Fruit fly (Drosophila melanogaster) whole organism, embryonic: ENCODE measurements around the gene mask.
A peak's percentile ranks its signal among the peaks of the same experiment; 100 is the strongest.

Experiments
- Abd-B ChIP-seq: fragments of 200-800 bp; sonication (Bioruptor generic); optimal IDR thresholded peaks from 2 replicates; lab custom pipeline; 2018; ENCODE audit warnings: missing biosample characterization, mild to moderate bottlenecking, missing genetic modification characterization, moderate library complexity
- CG12769 ChIP-seq: fragments of 200-800 bp; sonication (Bioruptor generic); optimal IDR thresholded peaks from 2 replicates; lab custom pipeline; 2019; ENCODE audit warnings: missing biosample characterization, mild to moderate bottlenecking, missing genetic modification characterization, moderate library complexity
- CG14860 ChIP-seq: fragments of 200-800 bp; sonication (Bioruptor generic); IDR thresholded peaks from 3 replicates; pipeline ENCODE4 v1.3.6; 2022; ENCODE audit warnings: missing biosample characterization, missing genetic modification characterization; ENCODE audit not compliant: partially characterized antibody
- CG18476 ChIP-seq: fragments of 200-800 bp; sonication (Bioruptor generic); optimal IDR thresholded peaks from 2 replicates; lab custom pipeline; 2016; ENCODE audit warnings: missing biosample characterization, mild to moderate bottlenecking, missing genetic modification characterization
- CG3726 ChIP-seq: fragments of 200-800 bp; sonication (Bioruptor generic); IDR thresholded peaks from 3 replicates; pipeline ENCODE4, ENCODE4 v1.3.6; 2022; ENCODE audit warnings: missing biosample characterization, missing genetic modification characterization
- D19B ChIP-seq: fragments of 200-800 bp; sonication (Bioruptor generic); optimal IDR thresholded peaks from 2 replicates; lab custom pipeline; 2017; ENCODE audit warnings: missing biosample characterization, mild to moderate bottlenecking, missing genetic modification characterization
- Elba2 ChIP-seq: fragments of 200-800 bp; sonication (Bioruptor generic); optimal IDR thresholded peaks from 3 replicates; lab custom pipeline; 2016; ENCODE audit warnings: missing biosample characterization, missing genetic modification characterization
- ac ChIP-seq: fragments of 200-800 bp; sonication (Bioruptor generic); optimal IDR thresholded peaks from 3 replicates; lab custom pipeline; 2017; ENCODE audit warnings: missing biosample characterization, mild to moderate bottlenecking, missing genetic modification characterization
- kah ChIP-seq: fragments of 200-800 bp; sonication (Bioruptor generic); optimal IDR thresholded peaks from 2 replicates; lab custom pipeline; 2018; ENCODE audit warnings: missing biosample characterization, mild to moderate bottlenecking, missing genetic modification characterization

DNA sequence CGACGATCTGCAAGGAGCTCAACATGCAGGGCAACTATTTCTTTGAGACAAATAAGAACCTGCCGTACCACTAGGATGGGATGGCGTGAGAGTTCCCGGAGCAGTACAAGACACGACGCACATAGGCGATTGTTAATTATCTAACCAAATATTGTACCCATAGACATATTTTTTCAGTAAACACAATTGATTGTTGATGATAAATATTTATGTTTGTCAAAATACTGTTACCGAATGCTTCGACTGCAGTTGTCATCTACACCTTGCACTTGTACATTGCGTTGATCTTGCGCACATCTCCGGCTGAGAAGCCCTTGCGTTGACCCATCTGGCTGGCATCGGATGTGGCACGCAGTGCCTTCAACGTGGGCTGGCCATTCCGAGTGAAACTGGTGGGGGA is 62.8 kb downstream of the mask start:
- TF ChIP-seq CG12769 (tag; lab: Kevin White, UChicago) (no peak), kah (GFP tag; lab: Kevin White, UChicago) (no peak), CG14860 (GFP tag; lab: Robert Waterston, UW) (no peak), D19B (GFP tag; lab: Kevin White, UChicago) (no peak), Elba2 (GFP tag; lab: Kevin White, UChicago) (no peak), ac (peak; percentile 18), CG3726 (GFP tag; lab: Robert Waterston, UW) (no peak), CG18476 (GFP tag; lab: Kevin White, UChicago) (no peak), Abd-B (GFP tag; lab: Kevin White, UChicago) (no peak)
